Worm (Caenorhabditis elegans): ENCODE results near the gene F54G2.1.

- no peak for TF ChIP-seq fkh-10 (GFP tag; optimal IDR thresholded peaks at IDR 0.05)
- no peak for TF ChIP-seq nhr-11 (tag; optimal IDR thresholded peaks at IDR 0.05)
- peak; percentile 54 for TF ChIP-seq nfya-1 (tag; optimal IDR thresholded peaks at IDR 0.05)
- TF ChIP-seq pqm-1 (tag; optimal IDR thresholded peaks at IDR 0.05): no peak
- TF ChIP-seq nhr-232 (tag; optimal IDR thresholded peaks at IDR 0.05): no peak
Observed at ce11 chrX:2667779-2668178, 3.6 kb upstream of the F54G2.1 start, which contains the start of gene C09B7.2.

Data from whole organism, late embryonic.